Worm (Caenorhabditis elegans): Measurements from ENCODE around the gene H05C05.1.

The H05C05.1 gene

ce11 chrIII:2966462-2966861, 19.5 kb downstream of the H05C05.1 start (continued):
- peak; percentile 36 for TF ChIP-seq nhr-80 (tag; optimal IDR thresholded peaks at IDR 0.05)
- no peak for TF ChIP-seq ceh-40 (GFP tag; IDR thresholded peaks at IDR 0.05)
- TF ChIP-seq cebp-2 (GFP tag; IDR thresholded peaks at IDR 0.05) = no peak
- no peak for TF ChIP-seq nhr-27 (tag; optimal IDR thresholded peaks at IDR 0.05)
- TF ChIP-seq zfh-2 (GFP tag; conservative IDR thresholded peaks at IDR 0.05) = peak; percentile 76
- TF ChIP-seq attf-5 (GFP tag; optimal IDR thresholded peaks at IDR 0.05) = peak; percentile 98
- TF ChIP-seq B0035.1 (tag; optimal IDR thresholded peaks at IDR 0.05) = no peak
- TF ChIP-seq T07F8.4 (tag; optimal IDR thresholded peaks at IDR 0.05) = no peak
- TF ChIP-seq madf-6 (GFP tag; IDR thresholded peaks at IDR 0.05) = peak; percentile 25; the same call in 1 of the 2 replicates

ce11 chrIII:2970251-2970650, 23.3 kb downstream of the H05C05.1 start:
- TF ChIP-seq K11D2.4 (GFP tag; IDR thresholded peaks at IDR 0.05) = no peak
- no peak for TF ChIP-seq F49E8.2 (tag; optimal IDR thresholded peaks at IDR 0.05; ENCODE audit: insufficient read depth)
- TF ChIP-seq him-1 (tag; optimal IDR thresholded peaks at IDR 0.05) = no peak
- no peak for TF ChIP-seq dpff-1 (tag; optimal IDR thresholded peaks at IDR 0.05)
- TF ChIP-seq ama-1 (optimal IDR thresholded peaks at IDR 0.05) = no peak
- no peak for TF ChIP-seq ama-1 (GFP tag; optimal IDR thresholded peaks at IDR 0.05)

- TF ChIP-seq sptf-2 (GFP tag; optimal IDR thresholded peaks at IDR 0.05) = no peak
Measured at ce11 chrIII:2972977-2973376, 26.1 kb downstream of the H05C05.1 start.

- TF ChIP-seq snpc-1.3 (tag; optimal IDR thresholded peaks at IDR 0.05; ENCODE audit: insufficient read depth) (no peak), Y56A3A.18 (GFP tag; IDR thresholded peaks at IDR 0.05) (no peak), Y67H2A.10 (GFP tag; conservative IDR thresholded peaks at IDR 0.05) (no peak), hlh-26 (GFP tag; conservative IDR thresholded peaks at IDR 0.05) (no peak), sdz-38 (tag; optimal IDR thresholded peaks at IDR 0.05) (no peak), nhr-80 (tag; optimal IDR thresholded peaks at IDR 0.05) (no peak)
Measured at ce11 chrIII:2975689-2976088, 28.8 kb downstream of the H05C05.1 start, which contains the start of gene Y55D5A.3. Y55D5A.3 (minus strand) TSS chrIII:2975789.

- no peak for TF ChIP-seq ceh-27 (GFP tag; optimal IDR thresholded peaks at IDR 0.05)
- TF ChIP-seq nhr-80 (tag; optimal IDR thresholded peaks at IDR 0.05) = no peak
- TF ChIP-seq ceh-100 (GFP tag; IDR thresholded peaks at IDR 0.05) = no peak
- no peak for TF ChIP-seq lag-1 (GFP tag; IDR thresholded peaks at IDR 0.05)
- TF ChIP-seq zim-3 (tag; optimal IDR thresholded peaks at IDR 0.05) = no peak
- TF ChIP-seq ceh-79 (tag; optimal IDR thresholded peaks at IDR 0.05) = no peak
- TF ChIP-seq attf-6 (GFP tag; IDR thresholded peaks at IDR 0.05) = no peak
- no peak for TF ChIP-seq sdz-38 (tag; optimal IDR thresholded peaks at IDR 0.05)
- no peak for TF ChIP-seq F23B12.7 (tag; optimal IDR thresholded peaks at IDR 0.05; ENCODE audit: insufficient read depth)
- no peak for TF ChIP-seq B0336.3 (GFP tag; IDR thresholded peaks at IDR 0.05)
- no peak for TF ChIP-seq nhr-90 (tag; optimal IDR thresholded peaks at IDR 0.05)
- no peak for TF ChIP-seq nhr-27 (tag; optimal IDR thresholded peaks at IDR 0.05)
- TF ChIP-seq madf-8 (GFP tag; conservative IDR thresholded peaks at IDR 0.05) = no peak
- TF ChIP-seq ceh-58 (GFP tag; IDR thresholded peaks at IDR 0.05) = no peak
- no peak for TF ChIP-seq madf-6 (GFP tag; IDR thresholded peaks at IDR 0.05)
Measured at ce11 chrIII:2976176-2976575, 29.3 kb downstream of the H05C05.1 start.

Measured in whole organism, young adult.